Fruit fly (Drosophila melanogaster): ENCODE measurements around the gene rhea.
A peak's percentile ranks its signal among the peaks of the same experiment; 100 is the strongest.

Gene rhea

DNA sequence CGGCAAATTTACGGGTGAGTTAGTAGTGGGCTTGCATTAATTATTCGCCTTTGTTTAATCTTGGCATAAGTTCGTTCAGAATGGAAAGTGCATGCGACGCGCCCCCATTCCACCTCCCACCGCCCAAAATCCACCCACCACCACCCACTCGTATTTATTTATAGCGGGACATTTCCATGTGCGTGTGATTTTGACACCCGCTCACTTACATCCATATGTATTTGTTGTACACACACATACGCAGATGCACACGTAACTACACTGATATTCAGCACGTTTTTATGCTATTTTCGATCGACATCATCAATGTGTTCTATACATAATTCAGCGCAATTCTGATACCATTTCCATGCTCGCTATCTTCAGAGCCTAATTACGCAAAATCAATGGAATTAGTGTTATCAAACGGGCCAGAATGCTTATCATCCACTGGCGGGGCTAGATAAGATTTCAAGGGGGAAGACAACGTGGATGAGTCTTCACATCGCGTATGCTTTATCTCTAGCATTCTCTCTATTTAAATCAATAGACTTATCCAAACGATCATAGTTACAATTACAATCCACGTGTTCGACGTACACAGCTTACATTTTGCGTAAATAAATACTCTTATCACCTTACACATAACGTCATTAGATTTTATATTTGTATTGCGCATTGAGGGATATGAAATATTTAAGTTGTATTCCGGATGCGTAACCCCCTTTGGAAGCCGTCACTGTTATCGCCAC, 18.9 kb upstream of the rhea start:
- TF ChIP-seq ovo (GFP tag; optimal IDR thresholded peaks at IDR 0.05), result peak; percentile 74
- TF ChIP-seq tj (GFP tag; optimal IDR thresholded peaks at IDR 0.05), result no peak
- TF ChIP-seq CG33017 (tag; optimal IDR thresholded peaks at IDR 0.05), result no peak
- no peak for TF ChIP-seq CG12768 (GFP tag; optimal IDR thresholded peaks at IDR 0.05)
- no peak for TF ChIP-seq CG5204 (GFP tag; optimal IDR thresholded peaks at IDR 0.05)
- peak; percentile 7 for TF ChIP-seq CG7045 (GFP tag; optimal IDR thresholded peaks at IDR 0.05)
- TF ChIP-seq Clk (GFP tag; optimal IDR thresholded peaks at IDR 0.05), result no peak
- TF ChIP-seq Crg-1 (GFP tag; optimal IDR thresholded peaks at IDR 0.05), result peak; percentile 8
- TF ChIP-seq toe (GFP tag; optimal IDR thresholded peaks at IDR 0.05), result no peak
- TF ChIP-seq Hr96 (GFP tag; optimal IDR thresholded peaks at IDR 0.05), result no peak
- TF ChIP-seq cic (GFP tag; optimal IDR thresholded peaks at IDR 0.05), result peak; percentile 18
- no peak for TF ChIP-seq CG7101 (tag; optimal IDR thresholded peaks at IDR 0.05)
- no peak for TF ChIP-seq CG11617 (GFP tag; optimal IDR thresholded peaks at IDR 0.05)
- no peak for TF ChIP-seq cnc (optimal IDR thresholded peaks at IDR 0.05)
- no peak for TF ChIP-seq CG14711 (tag; optimal IDR thresholded peaks at IDR 0.05)
- no peak for TF ChIP-seq pad (GFP tag; optimal IDR thresholded peaks at IDR 0.05)
- TF ChIP-seq kay (GFP tag; ENCODE audit: borderline replicate concordance), result peak; percentile 92
- TF ChIP-seq bab1 (GFP tag; optimal IDR thresholded peaks at IDR 0.05), result no peak
- TF ChIP-seq CG1620 (GFP tag; optimal IDR thresholded peaks at IDR 0.05), result no peak
- peak; percentile 53 for TF ChIP-seq Mnt (GFP tag; optimal IDR thresholded peaks at IDR 0.05)

DNA sequence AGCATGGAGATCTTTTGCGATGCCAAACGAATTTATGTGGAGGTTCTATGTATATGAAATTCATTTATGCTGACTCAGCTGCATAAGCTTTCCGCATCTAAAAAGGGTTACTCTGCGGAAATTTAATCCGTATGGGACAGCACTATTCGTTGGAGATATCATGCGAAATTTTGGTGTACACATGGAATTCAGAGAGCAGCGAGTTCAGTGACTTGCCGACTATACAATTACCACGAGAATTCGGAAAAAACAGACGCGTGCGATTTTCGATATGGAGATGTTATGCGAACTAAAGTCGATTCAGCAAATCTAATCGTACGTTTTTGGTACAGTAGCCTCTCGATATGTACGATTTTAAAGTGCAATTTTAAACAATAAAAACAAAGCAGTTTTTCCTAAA, 17.0 kb upstream of the rhea start:
- peak; percentile 97 for TF ChIP-seq tj (GFP tag; optimal IDR thresholded peaks at IDR 0.05)
- TF ChIP-seq CG14711 (tag; optimal IDR thresholded peaks at IDR 0.05), result no peak

DNA sequence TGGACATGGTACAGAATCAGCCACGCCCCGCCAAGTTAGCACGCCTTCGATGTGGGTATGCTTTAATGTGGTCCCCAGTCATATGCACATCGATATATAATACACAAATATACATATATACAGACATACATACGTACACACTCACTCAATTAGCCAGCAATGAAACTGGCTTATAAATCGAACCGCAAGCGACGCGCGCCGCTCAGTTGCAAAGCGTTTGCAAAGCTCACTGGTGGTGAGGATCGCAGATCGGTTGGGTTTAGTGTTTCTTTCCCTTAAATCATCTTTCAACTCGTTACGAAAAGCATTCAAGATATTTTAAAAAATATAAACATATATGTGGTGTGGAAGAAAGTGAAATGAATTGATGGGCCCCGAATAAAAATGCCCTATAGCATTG, 16.3 kb upstream of the rhea start:
- no peak for TF ChIP-seq CG14711 (tag; optimal IDR thresholded peaks at IDR 0.05)
- no peak for TF ChIP-seq Crg-1 (GFP tag; optimal IDR thresholded peaks at IDR 0.05)
- peak; percentile 4 for TF ChIP-seq bab1 (GFP tag; optimal IDR thresholded peaks at IDR 0.05)
- no peak for TF ChIP-seq Mnt (GFP tag; optimal IDR thresholded peaks at IDR 0.05)

DNA sequence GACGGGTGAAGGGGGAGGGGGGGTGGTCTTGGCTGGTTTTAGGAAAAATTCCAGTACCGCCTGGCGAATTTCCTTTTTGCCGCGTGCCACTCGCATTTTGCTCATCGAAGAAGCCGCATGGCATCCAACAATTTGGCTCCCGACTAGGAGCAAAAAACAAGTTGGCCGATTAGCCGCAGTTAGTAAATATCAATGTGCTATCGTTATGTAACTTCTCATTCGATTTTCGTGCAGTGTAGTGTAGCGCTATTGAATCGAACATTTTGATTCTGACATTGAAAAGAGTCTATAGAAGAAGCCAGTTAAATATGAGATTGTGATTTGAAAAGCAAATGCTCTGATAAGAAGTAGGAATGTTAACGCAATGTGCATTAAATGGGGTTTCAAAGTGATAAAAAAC, 15.1 kb upstream of the rhea start:
- no peak for TF ChIP-seq bab1 (GFP tag; optimal IDR thresholded peaks at IDR 0.05)
- TF ChIP-seq CG5204 (GFP tag; optimal IDR thresholded peaks at IDR 0.05), result no peak

DNA sequence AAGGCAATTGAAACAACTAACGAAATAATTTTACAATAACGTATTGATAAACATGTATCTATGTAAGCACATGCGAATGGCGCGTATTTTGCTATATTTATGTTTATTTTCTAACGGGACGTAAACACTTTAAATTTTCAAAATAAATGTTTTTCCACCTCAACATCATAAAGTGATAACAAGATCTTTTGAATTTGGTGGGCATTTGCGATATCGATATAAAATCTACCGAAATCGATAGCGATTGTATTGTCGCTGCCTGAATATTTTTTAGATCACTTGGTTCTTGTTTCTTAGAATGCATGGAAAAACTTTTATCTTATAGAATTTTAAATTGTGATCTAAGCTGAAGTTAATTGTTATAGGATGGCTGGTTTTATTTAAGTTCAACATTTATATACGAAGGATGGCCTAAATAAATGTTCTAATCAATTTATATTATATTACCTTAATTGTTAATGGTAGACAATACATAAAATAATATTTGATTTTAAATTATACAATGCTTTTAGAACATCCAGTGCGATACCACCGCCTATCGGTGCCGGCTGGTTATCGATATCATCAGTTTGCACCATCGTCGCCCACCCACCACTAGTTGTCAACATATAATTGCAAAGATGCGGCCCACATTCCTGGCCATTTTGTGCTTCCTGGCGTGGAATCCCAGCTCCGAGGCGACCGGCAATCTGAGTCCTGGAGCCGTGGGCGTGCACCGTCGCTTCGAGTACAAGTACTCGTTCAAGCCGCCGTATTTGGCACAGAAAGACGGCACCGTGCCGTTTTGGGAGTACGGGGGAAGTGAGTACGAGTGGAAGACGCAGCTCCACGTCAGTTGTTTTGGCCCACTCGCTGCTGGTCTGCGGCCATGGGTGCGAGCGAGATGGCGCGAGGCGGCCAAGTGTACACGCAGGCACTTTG, 10.2 kb upstream of the rhea start, which contains the start of gene ergic53:
ergic53 (plus strand) TSS at position 592 of the 921 bp plus-strand sequence.
- TF ChIP-seq CG7101 (tag; optimal IDR thresholded peaks at IDR 0.05) (no peak), toe (GFP tag; optimal IDR thresholded peaks at IDR 0.05) (no peak), CG7045 (GFP tag; optimal IDR thresholded peaks at IDR 0.05) (no peak), CG12768 (GFP tag; optimal IDR thresholded peaks at IDR 0.05) (peak; percentile 46), Clk (GFP tag; optimal IDR thresholded peaks at IDR 0.05) (no peak), CG33017 (tag; optimal IDR thresholded peaks at IDR 0.05) (no peak), cic (GFP tag; optimal IDR thresholded peaks at IDR 0.05) (no peak), Crg-1 (GFP tag; optimal IDR thresholded peaks at IDR 0.05) (no peak), pad (GFP tag; optimal IDR thresholded peaks at IDR 0.05) (no peak), Hr96 (GFP tag; optimal IDR thresholded peaks at IDR 0.05) (no peak), CG5204 (GFP tag; optimal IDR thresholded peaks at IDR 0.05) (no peak), bab1 (GFP tag; optimal IDR thresholded peaks at IDR 0.05) (peak; percentile 1), Mnt (GFP tag; optimal IDR thresholded peaks at IDR 0.05) (peak; percentile 68), cnc (optimal IDR thresholded peaks at IDR 0.05) (no peak), tj (GFP tag; optimal IDR thresholded peaks at IDR 0.05) (peak; percentile 45), CG11617 (GFP tag; optimal IDR thresholded peaks at IDR 0.05) (peak; percentile 34), kay (GFP tag; ENCODE audit: borderline replicate concordance) (no peak), CG14711 (tag; optimal IDR thresholded peaks at IDR 0.05) (no peak), CG1620 (GFP tag; optimal IDR thresholded peaks at IDR 0.05) (no peak), ovo (GFP tag; optimal IDR thresholded peaks at IDR 0.05) (no peak)

DNA sequence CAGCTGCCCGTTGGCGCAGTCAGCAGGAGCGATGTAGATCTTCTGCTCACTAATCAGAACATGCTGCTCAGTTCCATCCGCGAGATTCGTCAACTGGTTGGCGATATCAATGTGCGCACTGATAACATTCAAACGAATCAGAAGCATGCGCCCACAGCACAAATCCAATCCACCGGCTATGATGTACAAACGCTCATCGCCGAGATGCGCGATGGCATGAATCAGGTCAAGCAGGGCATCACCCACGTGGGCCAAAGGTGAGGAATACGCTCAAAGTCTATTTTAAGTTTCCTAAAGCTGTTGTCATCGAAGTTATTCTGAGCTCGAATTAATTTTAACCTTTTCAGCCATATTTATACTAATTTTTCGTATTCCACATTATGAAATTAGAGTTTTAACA, 8.4 kb upstream of the rhea start:
- TF ChIP-seq Clk (GFP tag; optimal IDR thresholded peaks at IDR 0.05) (no peak), Mnt (GFP tag; optimal IDR thresholded peaks at IDR 0.05) (no peak), CG1620 (GFP tag; optimal IDR thresholded peaks at IDR 0.05) (no peak), Crg-1 (GFP tag; optimal IDR thresholded peaks at IDR 0.05) (no peak), ovo (GFP tag; optimal IDR thresholded peaks at IDR 0.05) (no peak), pad (GFP tag; optimal IDR thresholded peaks at IDR 0.05) (no peak), Hr96 (GFP tag; optimal IDR thresholded peaks at IDR 0.05) (no peak), CG33017 (tag; optimal IDR thresholded peaks at IDR 0.05) (no peak), kay (GFP tag; ENCODE audit: borderline replicate concordance) (no peak), toe (GFP tag; optimal IDR thresholded peaks at IDR 0.05) (no peak)
